Fruit fly (Drosophila melanogaster) whole organism, pupa: ENCODE data around the gene Klp67A.

ENCODE experiments used
- CG10348 ChIP-seq: fragments of 200-800 bp; sonication (Bioruptor generic); IDR thresholded peaks from 2 replicates; pipeline ENCODE4 v1.3.6; 2022; ENCODE audit warnings: missing biosample characterization, missing genetic modification characterization
- CG12605 ChIP-seq: fragments of 200-800 bp; sonication (Bioruptor generic); IDR thresholded peaks from 2 replicates; pipeline ENCODE4 v1.3.6; 2022; ENCODE audit warnings: missing biosample characterization, missing genetic modification characterization
- CG13204 ChIP-seq: fragments of 200-800 bp; sonication (Bioruptor generic); optimal IDR thresholded peaks from 2 replicates; lab custom pipeline; 2018; ENCODE audit warnings: missing biosample characterization, mild to moderate bottlenecking, missing genetic modification characterization, moderate library complexity
- CG14655 ChIP-seq: fragments of 200-800 bp; sonication (Bioruptor generic); optimal IDR thresholded peaks from 3 replicates; lab custom pipeline; 2017; ENCODE audit warnings: mild to moderate bottlenecking, missing biosample characterization, missing genetic modification reagents, missing genetic modification characterization
- CG15710 ChIP-seq: fragments of 200-800 bp; sonication (Bioruptor generic); optimal IDR thresholded peaks from 2 replicates; lab custom pipeline; 2018; ENCODE audit warnings: missing biosample characterization, mild to moderate bottlenecking, missing genetic modification characterization, moderate library complexity
- CG17806 ChIP-seq: fragments of 200-800 bp; sonication (Bioruptor generic); optimal IDR thresholded peaks from 2 replicates; lab custom pipeline; 2018; ENCODE audit warnings: missing biosample characterization, mild to moderate bottlenecking, missing genetic modification characterization, moderate library complexity
- CG32121 ChIP-seq: fragments of 200-800 bp; sonication (Bioruptor generic); IDR thresholded peaks from 2 replicates; pipeline ENCODE4 v1.3.6; 2022; ENCODE audit warnings: missing biosample characterization, missing genetic modification characterization
- CG34367 ChIP-seq: fragments of 200-800 bp; sonication (Bioruptor generic); optimal IDR thresholded peaks from 2 replicates; lab custom pipeline; 2018; ENCODE audit warnings: missing biosample characterization, mild to moderate bottlenecking, missing genetic modification characterization
- CG4496 ChIP-seq: fragments of 200-800 bp; sonication (Bioruptor generic); IDR thresholded peaks from 3 replicates; pipeline ENCODE4 v1.3.6; 2022; ENCODE audit warnings: missing biosample characterization, missing genetic modification characterization
- CG8159 ChIP-seq: fragments of 200-800 bp; sonication (Bioruptor generic); optimal IDR thresholded peaks from 3 replicates; lab custom pipeline; 2018; ENCODE audit warnings: missing biosample characterization, mild to moderate bottlenecking, missing genetic modification characterization, moderate library complexity
- CG8301 ChIP-seq: fragments of 200-800 bp; sonication (Bioruptor generic); optimal IDR thresholded peaks from 2 replicates; lab custom pipeline; 2018; ENCODE audit warnings: missing biosample characterization, mild to moderate bottlenecking, missing genetic modification characterization
- CG9948 ChIP-seq: fragments of 200-800 bp; sonication (Bioruptor generic); optimal IDR thresholded peaks from 2 replicates; lab custom pipeline; 2018; ENCODE audit warnings: missing biosample characterization, mild to moderate bottlenecking, missing genetic modification characterization, moderate library complexity
- D1 ChIP-seq: fragments of 200-800 bp; sonication (Bioruptor generic); optimal IDR thresholded peaks from 2 replicates; lab custom pipeline; 2018; ENCODE audit warnings: missing biosample characterization, mild to moderate bottlenecking, missing genetic modification characterization, moderate library complexity
- EcR ChIP-seq: fragments of 200-800 bp; sonication (Bioruptor generic); optimal IDR thresholded peaks from 3 replicates; lab custom pipeline; 2019; ENCODE audit warnings: missing biosample characterization, missing genetic modification characterization, mild to moderate bottlenecking, moderate library complexity, missing genetic modification reagents
- Ets98B ChIP-seq: fragments of 200-800 bp; sonication (Bioruptor generic); IDR thresholded peaks from 2 replicates; pipeline ENCODE4 v1.3.6; 2022; ENCODE audit warnings: missing biosample characterization, missing genetic modification characterization
- Pif1A ChIP-seq: fragments of 200-800 bp; sonication (Bioruptor generic); optimal IDR thresholded peaks from 3 replicates; lab custom pipeline; 2016; ENCODE audit warnings: missing biosample characterization, missing genetic modification characterization
- Pif1B ChIP-seq: fragments of 200-800 bp; sonication (Bioruptor generic); optimal IDR thresholded peaks from 3 replicates; lab custom pipeline; 2016; ENCODE audit warnings: missing biosample characterization, missing genetic modification characterization
- Snoo ChIP-seq: fragments of 200-800 bp; sonication (Bioruptor generic); optimal IDR thresholded peaks from 3 replicates; lab custom pipeline; 2017; ENCODE audit warnings: missing biosample characterization, mild to moderate bottlenecking, missing genetic modification characterization, inconsistent platforms
- fd96Ca ChIP-seq: fragments of 200-800 bp; sonication (Bioruptor generic); IDR thresholded peaks from 3 replicates; pipeline ENCODE4 v1.3.6; 2022; ENCODE audit warnings: missing biosample characterization, missing genetic modification characterization
- gl ChIP-seq: fragments of 200-800 bp; sonication (Bioruptor generic); optimal IDR thresholded peaks from 2 replicates; lab custom pipeline; 2018; ENCODE audit warnings: missing biosample characterization, mild to moderate bottlenecking, missing genetic modification characterization
- rn ChIP-seq: fragments of 200-800 bp; sonication (Bioruptor generic); IDR thresholded peaks from 2 replicates; pipeline ENCODE4 v1.3.6; 2022; ENCODE audit warnings: missing biosample characterization, missing genetic modification characterization

Gene Klp67A

DNA sequence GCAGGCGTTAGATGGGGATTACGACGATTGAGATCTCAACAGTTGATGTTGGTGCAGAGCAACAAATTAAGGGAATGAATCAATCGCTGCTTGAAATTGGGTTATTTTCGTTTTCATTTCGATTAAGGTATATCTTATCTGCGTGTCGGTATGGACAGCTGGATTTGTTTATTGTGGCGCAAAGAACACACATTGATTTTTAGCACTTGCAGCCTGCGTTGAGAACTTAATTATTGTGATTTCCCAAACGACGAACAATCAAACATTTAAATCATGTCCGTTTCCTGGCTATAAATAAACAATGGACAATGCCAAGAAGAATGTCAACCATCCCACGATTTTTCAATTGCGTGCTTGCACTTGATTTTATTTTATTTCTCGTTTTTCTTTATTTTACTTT lies 31.2 kb upstream of the Klp67A start:
- no peak for TF ChIP-seq fd96Ca (GFP tag; lab: Robert Waterston, UW)
- TF ChIP-seq CG8301 (tag; lab: Kevin White, UChicago): no peak
- no peak for TF ChIP-seq Ets98B (GFP tag; lab: Robert Waterston, UW)
- TF ChIP-seq gl (tag; lab: Kevin White, UChicago): no peak
- no peak for TF ChIP-seq CG15710
- no peak for TF ChIP-seq CG17806 (tag; lab: Kevin White, UChicago)
- TF ChIP-seq Pif1A (GFP tag; lab: Kevin White, UChicago): no peak
- no peak for TF ChIP-seq CG12605 (GFP tag; lab: Robert Waterston, UW)
- no peak for TF ChIP-seq CG13204 (GFP tag; lab: Kevin White, UChicago)
- no peak for TF ChIP-seq CG34367 (tag; lab: Kevin White, UChicago)
- no peak for TF ChIP-seq CG9948 (tag; lab: Kevin White, UChicago)
- TF ChIP-seq rn (GFP tag; lab: Robert Waterston, UW): no peak
- no peak for TF ChIP-seq CG32121 (GFP tag; lab: Robert Waterston, UW)
- no peak for TF ChIP-seq Snoo (tag; lab: Kevin White, UChicago)
- TF ChIP-seq CG4496 (GFP tag; lab: Robert Waterston, UW): no peak
- no peak for TF ChIP-seq CG14655 (GFP tag; lab: Kevin White, UChicago)
- TF ChIP-seq Pif1B (GFP tag; lab: Kevin White, UChicago): no peak
- TF ChIP-seq D1: no peak

DNA sequence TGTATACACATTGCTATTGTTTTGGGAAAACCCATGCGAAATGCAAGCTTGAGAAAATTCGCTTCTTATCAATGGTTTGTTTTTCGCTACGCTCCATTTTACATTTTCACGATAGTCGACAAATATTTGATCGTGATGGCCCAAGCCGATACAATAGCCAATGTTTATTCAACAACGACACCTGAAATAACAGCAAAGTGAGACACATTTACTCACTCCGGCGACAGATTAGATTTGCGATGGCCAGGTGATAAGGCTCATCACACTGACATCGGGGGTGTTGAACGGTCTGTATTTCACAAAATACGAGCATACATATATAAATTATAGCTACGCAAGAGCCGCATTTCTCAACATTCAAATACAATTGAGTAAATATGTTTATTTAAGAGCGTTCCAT lies 30.3 kb upstream of the Klp67A start:
- TF ChIP-seq D1 (no peak), Ets98B (GFP tag; lab: Robert Waterston, UW) (no peak), Pif1B (GFP tag; lab: Kevin White, UChicago) (peak; percentile 12), CG32121 (GFP tag; lab: Robert Waterston, UW) (peak; percentile 51; the same call in 1 of the 2 replicates), CG8159 (tag; lab: Kevin White, UChicago) (no peak), CG17806 (tag; lab: Kevin White, UChicago) (no peak), CG4496 (GFP tag; lab: Robert Waterston, UW) (peak; percentile 54; the same call in 1 of the 3 replicates), Snoo (tag; lab: Kevin White, UChicago) (no peak), gl (tag; lab: Kevin White, UChicago) (peak; percentile 49), CG10348 (GFP tag; lab: Robert Waterston, UW) (no peak), CG8301 (tag; lab: Kevin White, UChicago) (no peak), CG14655 (GFP tag; lab: Kevin White, UChicago) (peak; percentile 22), Pif1A (GFP tag; lab: Kevin White, UChicago) (peak; percentile 29), CG9948 (tag; lab: Kevin White, UChicago) (no peak), CG13204 (GFP tag; lab: Kevin White, UChicago) (no peak), EcR (GFP tag; lab: Kevin White, UChicago) (no peak), CG15710 (no peak)

DNA sequence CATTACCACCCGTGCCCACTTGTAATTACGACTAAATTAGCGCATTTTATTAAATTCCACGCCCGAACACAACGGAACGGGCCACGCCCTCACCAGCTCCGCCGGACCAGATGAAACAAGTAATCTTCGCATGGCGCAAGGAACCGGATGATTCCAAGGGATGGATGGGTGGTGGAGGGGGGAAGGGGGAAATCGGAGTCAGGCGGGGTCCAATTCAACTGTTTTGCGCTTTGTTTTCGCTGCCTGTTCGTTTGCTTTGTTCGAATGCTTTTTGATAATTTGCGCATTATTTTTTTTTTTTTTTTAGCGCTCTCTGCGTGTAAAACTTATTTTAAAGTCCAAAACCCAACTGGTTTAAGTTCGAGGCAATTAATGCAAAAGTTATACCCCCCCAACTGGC lies 29.9 kb upstream of the Klp67A start:
- no peak for TF ChIP-seq CG17806 (tag; lab: Kevin White, UChicago)
- TF ChIP-seq EcR (GFP tag; lab: Kevin White, UChicago): peak; percentile 33
- TF ChIP-seq CG12605 (GFP tag; lab: Robert Waterston, UW): peak; percentile 30; the same call in 1 of the 2 replicates
- TF ChIP-seq CG8159 (tag; lab: Kevin White, UChicago): no peak

DNA sequence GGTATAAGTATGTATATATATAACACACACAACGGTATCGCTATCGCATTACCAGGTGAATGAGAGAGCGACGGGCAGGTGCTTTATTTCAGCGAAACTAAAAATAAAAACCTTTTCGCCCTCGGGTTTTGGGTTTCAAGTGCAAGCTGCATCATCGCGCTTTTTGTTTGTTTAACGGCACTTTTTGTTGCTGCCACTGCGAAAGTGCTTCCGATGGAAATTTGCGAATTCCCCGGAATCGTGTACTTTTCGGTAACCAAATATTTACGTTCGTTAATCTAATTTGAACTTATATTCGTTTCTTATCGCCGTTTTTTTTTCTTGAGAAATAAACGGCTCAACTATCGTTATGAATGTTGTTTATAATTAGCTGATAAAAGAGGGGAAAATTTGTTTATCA lies 29.2 kb upstream of the Klp67A start:
- TF ChIP-seq CG14655 (GFP tag; lab: Kevin White, UChicago) (no peak), CG34367 (tag; lab: Kevin White, UChicago) (no peak)

DNA sequence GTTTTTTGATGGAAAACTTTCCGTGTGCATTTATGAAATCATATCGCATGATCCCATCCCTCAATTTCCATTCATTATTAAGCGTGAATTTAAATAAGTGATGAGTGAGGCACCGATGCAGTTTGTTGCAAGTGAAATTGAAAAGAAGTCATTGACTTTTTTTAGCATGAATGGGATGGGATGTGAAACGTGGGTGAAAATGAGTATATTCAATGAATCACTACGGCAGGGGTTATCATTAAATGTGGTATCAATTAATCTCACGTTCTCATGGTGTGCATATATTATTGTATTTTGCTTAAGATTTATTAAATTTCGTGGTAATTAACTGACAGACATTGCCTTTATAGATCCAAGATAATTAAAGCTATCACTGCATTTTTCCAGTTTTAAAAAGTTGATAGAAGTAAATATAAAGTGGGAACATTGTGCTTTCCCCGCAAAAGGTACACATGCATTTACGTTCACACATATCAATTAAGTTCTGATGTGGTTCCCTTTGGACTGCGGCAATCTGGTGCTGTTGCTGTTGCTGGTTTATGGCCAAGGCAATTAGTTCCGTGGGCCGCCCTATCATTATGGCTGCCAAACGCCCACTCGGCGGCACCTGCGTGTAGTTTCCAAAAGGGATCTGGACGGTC lies 24.6 kb upstream of the Klp67A start:
- TF ChIP-seq D1 (no peak), EcR (GFP tag; lab: Kevin White, UChicago) (peak; percentile 33)
- TF ChIP-seq, all 21 proteins: peak for 1

DNA sequence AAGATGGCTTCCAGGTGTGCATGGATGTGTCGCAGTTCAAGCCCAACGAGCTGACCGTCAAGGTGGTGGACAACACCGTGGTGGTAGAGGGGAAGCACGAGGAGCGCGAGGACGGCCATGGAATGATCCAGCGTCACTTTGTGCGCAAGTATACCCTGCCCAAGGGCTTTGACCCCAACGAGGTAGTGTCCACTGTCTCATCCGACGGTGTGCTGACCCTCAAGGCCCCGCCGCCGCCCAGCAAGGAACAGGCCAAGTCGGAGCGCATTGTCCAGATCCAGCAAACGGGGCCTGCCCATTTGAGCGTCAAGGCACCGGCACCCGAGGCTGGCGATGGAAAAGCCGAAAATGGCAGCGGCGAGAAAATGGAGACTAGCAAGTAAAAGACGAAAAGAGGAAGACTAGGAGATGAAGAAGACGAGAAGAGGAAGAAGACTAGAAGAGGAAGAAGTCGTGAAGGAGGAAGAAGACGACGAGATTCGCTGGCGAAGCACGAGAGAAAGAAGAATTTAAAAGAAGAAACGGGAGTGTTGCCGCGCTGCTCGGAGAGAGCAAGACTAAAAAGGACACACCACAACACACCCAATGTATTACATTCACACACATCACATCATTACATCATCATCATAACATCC lies 17.7 kb upstream of the Klp67A start:
- peak; percentile 76 for TF ChIP-seq EcR (GFP tag; lab: Kevin White, UChicago)
- no peak for TF ChIP-seq CG15710
